Fruit fly (Drosophila melanogaster) whole organism, embryonic: ENCODE measurements around the gene rec.

ENCODE experiments used
- B-H1 ChIP-seq: fragments of 200-800 bp; sonication (Bioruptor generic); IDR thresholded peaks from 3 replicates; pipeline ENCODE4 v1.3.6; 2022; ENCODE audit warnings: missing biosample characterization, missing genetic modification characterization
- CG11247 ChIP-seq: fragments of 200-800 bp; sonication (Bioruptor generic); IDR thresholded peaks from 2 replicates; pipeline ENCODE4 v1.3.6; 2022; ENCODE audit warnings: missing biosample characterization, missing genetic modification characterization
- CG11456 ChIP-seq: fragments of 200-800 bp; sonication (Bioruptor generic); IDR thresholded peaks from 3 replicates; pipeline ENCODE4 v1.3.6; 2022; ENCODE audit warnings: missing biosample characterization, missing genetic modification characterization
- CG11560 ChIP-seq: fragments of 200-800 bp; sonication (Bioruptor generic); IDR thresholded peaks from 3 replicates; pipeline ENCODE4 v1.3.6; 2022; ENCODE audit warnings: missing biosample characterization, missing genetic modification characterization
- CG11695 ChIP-seq: fragments of 200-800 bp; sonication (Bioruptor generic); IDR thresholded peaks from 3 replicates; pipeline ENCODE4 v1.3.6; 2022; ENCODE audit warnings: missing biosample characterization, missing genetic modification characterization
- CG12744 ChIP-seq: fragments of 200-800 bp; sonication (Bioruptor generic); optimal IDR thresholded peaks from 2 replicates; lab custom pipeline; 2016; ENCODE audit warnings: missing biosample characterization, missing genetic modification characterization
- CG12769 ChIP-seq: fragments of 200-800 bp; sonication (Bioruptor generic); optimal IDR thresholded peaks from 2 replicates; lab custom pipeline; 2019; ENCODE audit warnings: missing biosample characterization, mild to moderate bottlenecking, missing genetic modification characterization, moderate library complexity
- CG12942 ChIP-seq: fragments of 200-800 bp; sonication (Bioruptor generic); optimal IDR thresholded peaks from 3 replicates; lab custom pipeline; 2016; ENCODE audit warnings: missing biosample characterization, missing genetic modification characterization
- CG15514 ChIP-seq: fragments of 200-800 bp; sonication (Bioruptor generic); optimal IDR thresholded peaks from 3 replicates; lab custom pipeline; 2017; ENCODE audit warnings: missing biosample characterization, missing genetic modification characterization, mild to moderate bottlenecking, moderate library complexity, missing genetic modification reagents
- CG17912 ChIP-seq: fragments of 200-800 bp; sonication (Bioruptor generic); optimal IDR thresholded peaks from 2 replicates; lab custom pipeline; 2018; ENCODE audit warnings: missing biosample characterization, mild to moderate bottlenecking, missing genetic modification characterization
- CG32767 ChIP-seq: fragments of 200-800 bp; sonication (Bioruptor generic); IDR thresholded peaks from 2 replicates; pipeline ENCODE4 v1.3.6; 2022; ENCODE audit warnings: missing biosample characterization, missing genetic modification characterization
- CG34224 ChIP-seq: fragments of 200-800 bp; sonication (Bioruptor generic); IDR thresholded peaks from 3 replicates; pipeline ENCODE4 v1.3.6; 2022; ENCODE audit warnings: missing biosample characterization, missing genetic modification characterization; ENCODE audit not compliant: partially characterized antibody
- CG4707 ChIP-seq: fragments of 200-800 bp; sonication (Bioruptor generic); optimal IDR thresholded peaks from 2 replicates; lab custom pipeline; 2018; ENCODE audit warnings: missing biosample characterization, mild to moderate bottlenecking, missing genetic modification characterization, moderate library complexity
- CG5180 ChIP-seq: fragments of 200-800 bp; sonication (Bioruptor generic); optimal IDR thresholded peaks from 3 replicates; lab custom pipeline; 2017; ENCODE audit warnings: missing biosample characterization, missing genetic modification characterization, mild to moderate bottlenecking, moderate library complexity, missing genetic modification reagents
- CG8944 ChIP-seq: fragments of 200-800 bp; sonication (Bioruptor generic); optimal IDR thresholded peaks from 3 replicates; lab custom pipeline; 2016; ENCODE audit warnings: missing biosample characterization, missing genetic modification characterization
- CG9876 ChIP-seq: fragments of 200-800 bp; sonication (Bioruptor generic); optimal IDR thresholded peaks from 2 replicates; lab custom pipeline; 2016; ENCODE audit warnings: missing biosample characterization, missing genetic modification characterization
- CG9932 ChIP-seq: fragments of 200-800 bp; sonication (Bioruptor generic); IDR thresholded peaks from 2 replicates; pipeline ENCODE4 v1.3.6; 2022; ENCODE audit warnings: missing biosample characterization, missing genetic modification characterization
- CTCF ChIP-seq: fragments of 200-800 bp; sonication (Bioruptor generic); optimal IDR thresholded peaks from 2 replicates; lab custom pipeline; 2017; ENCODE audit warnings: missing biosample characterization, mild to moderate bottlenecking, missing genetic modification characterization, moderate library complexity
- CoRest ChIP-seq: fragments of 200-800 bp; sonication (Bioruptor generic); optimal IDR thresholded peaks from 3 replicates; lab custom pipeline; 2018; ENCODE audit warnings: missing biosample characterization, mild to moderate bottlenecking, missing genetic modification characterization, moderate library complexity
- Eip74EF ChIP-seq, 2 experiments: fragments of 200-800 bp in 1 of 2; fragments of >200 bp in 1 of 2; sonication (Bioruptor generic) in 1 of 2; optimal IDR thresholded peaks; 2 replicates each; lab custom pipeline; 2017 to 2019; ENCODE audit warnings: missing biosample characterization in 2 of 2, missing genetic modification characterization in 2 of 2, mild to moderate bottlenecking in 1 of 2, moderate library complexity in 1 of 2
- Kr ChIP-seq: fragments of 200-800 bp; sonication (Bioruptor generic); optimal IDR thresholded peaks from 2 replicates; lab custom pipeline; 2017; ENCODE audit warnings: missing biosample characterization, mild to moderate bottlenecking, missing genetic modification characterization
- MESR4 ChIP-seq: fragments of 200-800 bp; sonication (Bioruptor generic); optimal IDR thresholded peaks from 2 replicates; lab custom pipeline; 2018; ENCODE audit warnings: missing biosample characterization, mild to moderate bottlenecking, missing genetic modification characterization, moderate library complexity
- Myb ChIP-seq: fragments of 200-800 bp; sonication (Bioruptor generic); optimal IDR thresholded peaks from 2 replicates; lab custom pipeline; 2016; ENCODE audit warnings: missing biosample characterization, missing genetic modification characterization
- Nf-YB ChIP-seq: fragments of 200-800 bp; sonication (Bioruptor generic); optimal IDR thresholded peaks from 3 replicates; lab custom pipeline; 2019; ENCODE audit warnings: missing biosample characterization, mild to moderate bottlenecking, missing genetic modification characterization, moderate library complexity
- NfI ChIP-seq: fragments of 200-800 bp; sonication (Bioruptor generic); optimal IDR thresholded peaks from 3 replicates; lab custom pipeline; 2018; ENCODE audit warnings: missing biosample characterization, mild to moderate bottlenecking, missing genetic modification characterization, moderate library complexity
- Six4 ChIP-seq: fragments of 200-800 bp; sonication (Bioruptor generic); optimal IDR thresholded peaks from 2 replicates; lab custom pipeline; 2016; ENCODE audit warnings: missing biosample characterization, missing genetic modification characterization
- Ssrp ChIP-seq: fragments of 200-800 bp; sonication (Bioruptor generic); optimal IDR thresholded peaks from 2 replicates; lab custom pipeline; 2018; ENCODE audit warnings: missing biosample characterization, mild to moderate bottlenecking, missing genetic modification characterization, moderate library complexity
- aop ChIP-seq: fragments of 200-800 bp; sonication (Bioruptor generic); IDR thresholded peaks from 2 replicates; pipeline ENCODE4 v1.3.6; 2022; ENCODE audit warnings: missing biosample characterization, missing genetic modification characterization
- ap ChIP-seq: fragments of 200-800 bp; sonication (Bioruptor generic); IDR thresholded peaks from 2 replicates; pipeline ENCODE4 v1.3.6; 2022; ENCODE audit warnings: missing biosample characterization, missing genetic modification characterization
- bab2 ChIP-seq: fragments of 200-800 bp; sonication (Bioruptor generic); optimal IDR thresholded peaks from 2 replicates; lab custom pipeline; 2016; ENCODE audit warnings: missing biosample characterization, missing genetic modification characterization
- bigmax ChIP-seq: fragments of 200-800 bp; sonication (Bioruptor generic); optimal IDR thresholded peaks from 2 replicates; lab custom pipeline; 2018; ENCODE audit warnings: missing biosample characterization, mild to moderate bottlenecking, missing genetic modification characterization
- cas ChIP-seq: fragments of 200-800 bp; sonication (Bioruptor generic); IDR thresholded peaks from 2 replicates; pipeline ENCODE4 v1.3.6; 2022; ENCODE audit warnings: missing biosample characterization, missing genetic modification characterization
- cato ChIP-seq: fragments of 200-800 bp; sonication (Bioruptor generic); optimal IDR thresholded peaks from 2 replicates; lab custom pipeline; 2016; ENCODE audit warnings: missing biosample characterization, missing genetic modification characterization, borderline replicate concordance
- crc ChIP-seq: fragments of 200-800 bp; sonication (Bioruptor generic); optimal IDR thresholded peaks from 2 replicates; lab custom pipeline; 2016; ENCODE audit warnings: missing biosample characterization, missing genetic modification characterization
- dmrt11E ChIP-seq: fragments of 200-800 bp; sonication (Bioruptor generic); optimal IDR thresholded peaks from 3 replicates; lab custom pipeline; 2018; ENCODE audit warnings: missing biosample characterization, mild to moderate bottlenecking, missing genetic modification characterization, moderate library complexity
- ewg ChIP-seq: fragments of 200-800 bp; sonication (Bioruptor generic); optimal IDR thresholded peaks from 3 replicates; lab custom pipeline; 2017; ENCODE audit warnings: mild to moderate bottlenecking, missing biosample characterization, missing genetic modification reagents, missing genetic modification characterization
- grn ChIP-seq: fragments of 200-800 bp; sonication (Bioruptor generic); optimal IDR thresholded peaks from 3 replicates; lab custom pipeline; 2017; ENCODE audit warnings: missing biosample characterization, missing genetic modification characterization
- gro ChIP-seq: fragments of 200-800 bp; sonication (Bioruptor generic); optimal IDR thresholded peaks from 2 replicates; lab custom pipeline; 2016; ENCODE audit warnings: missing biosample characterization, missing genetic modification characterization
- lmd ChIP-seq: fragments of 200-800 bp; sonication (Bioruptor generic); IDR thresholded peaks from 2 replicates; pipeline ENCODE4 v1.3.6; 2022; ENCODE audit warnings: missing biosample characterization, missing genetic modification characterization
- lov ChIP-seq, 2 experiments: fragments of 200-800 bp in 1 of 2; fragments of >200 bp in 1 of 2; sonication (Bioruptor generic) in 1 of 2; IDR thresholded peaks in 1 of 2; optimal IDR thresholded peaks in 1 of 2; 2 replicates in 1 of 2; 3 replicates in 1 of 2; pipeline versions ENCODE4 v1.3.6 to Lab custom; 2017 to 2022; ENCODE audit warnings: missing biosample characterization in 1 of 2, missing genetic modification characterization in 1 of 2
- mirr ChIP-seq: fragments of 200-800 bp; sonication (Bioruptor generic); optimal IDR thresholded peaks from 3 replicates; lab custom pipeline; 2018; ENCODE audit warnings: missing biosample characterization, mild to moderate bottlenecking, missing genetic modification characterization
- onecut ChIP-seq: fragments of 200-800 bp; sonication (Bioruptor generic); IDR thresholded peaks from 2 replicates; pipeline ENCODE4 v1.3.6; 2022; ENCODE audit warnings: missing biosample characterization, missing genetic modification characterization
- pum ChIP-seq: fragments of 200-800 bp; sonication (Bioruptor generic); optimal IDR thresholded peaks from 2 replicates; lab custom pipeline; 2016; ENCODE audit warnings: missing biosample characterization, missing genetic modification characterization
- ranshi ChIP-seq: fragments of 200-800 bp; sonication (Bioruptor generic); IDR thresholded peaks from 2 replicates; pipeline ENCODE4 v1.3.6; 2022; ENCODE audit warnings: missing biosample characterization, missing genetic modification characterization
- sob ChIP-seq: fragments of 200-800 bp; sonication (Bioruptor generic); IDR thresholded peaks from 2 replicates; pipeline ENCODE4 v1.3.6; 2022; ENCODE audit warnings: missing biosample characterization, missing genetic modification characterization
- toy ChIP-seq: fragments of 200-800 bp; sonication (Bioruptor generic); IDR thresholded peaks from 2 replicates; pipeline ENCODE4 v1.3.6; 2022; ENCODE audit warnings: missing biosample characterization, missing genetic modification characterization
- trem ChIP-seq: fragments of 200-800 bp; optimal IDR thresholded peaks from 3 replicates; lab custom pipeline; 2019; ENCODE audit warnings: missing biosample characterization, mild to moderate bottlenecking, missing genetic modification characterization, moderate library complexity
- trh ChIP-seq: fragments of 200-800 bp; sonication (Bioruptor generic); optimal IDR thresholded peaks from 2 replicates; lab custom pipeline; 2016; ENCODE audit warnings: missing biosample characterization, missing genetic modification characterization
- vfl ChIP-seq: fragments of 200-800 bp; sonication (Bioruptor generic); optimal IDR thresholded peaks from 2 replicates; lab custom pipeline; 2016; ENCODE audit warnings: missing biosample characterization, missing genetic modification characterization
- vvl ChIP-seq: fragments of 200-800 bp; sonication (Bioruptor generic); IDR thresholded peaks from 2 replicates; pipeline ENCODE4 v1.3.6; 2022; ENCODE audit warnings: missing biosample characterization, missing genetic modification characterization
- zfh1 ChIP-seq: fragments of 200-800 bp; sonication (Bioruptor generic); IDR thresholded peaks from 3 replicates; pipeline ENCODE4 v1.3.6; 2022; ENCODE audit warnings: missing biosample characterization, missing genetic modification characterization

Gene rec

DNA sequence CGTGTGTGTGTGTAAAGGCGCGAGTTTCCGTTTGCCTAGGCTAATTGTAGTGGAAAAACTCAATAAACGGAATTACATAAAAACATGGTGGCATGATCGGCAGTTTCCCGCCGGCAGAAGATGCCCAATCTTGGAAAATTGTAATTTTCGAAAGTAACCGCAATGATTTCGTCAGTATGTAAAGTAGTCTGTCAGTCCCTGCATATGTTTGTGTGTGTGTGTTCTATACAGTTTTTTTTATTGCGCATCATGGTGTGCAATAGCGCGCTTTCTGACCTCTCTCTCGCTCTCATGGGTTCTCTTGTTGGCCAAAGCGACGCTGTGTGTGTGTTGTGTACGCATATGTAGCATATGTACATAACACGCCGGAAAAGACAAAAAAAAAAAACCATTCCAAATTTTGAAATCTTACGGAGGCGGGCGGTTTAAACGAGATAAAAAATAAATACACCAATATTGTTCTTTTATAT, 38.1 kb downstream of the rec start (continued):
- no peak for TF ChIP-seq CG12744 (GFP tag; lab: Kevin White, UChicago)
- peak in 1 of 2 experiments; percentile 92 for TF ChIP-seq Eip74EF (GFP tag; optimal IDR thresholded peaks at IDR 0.05; lab: Kevin White, UChicago)
- TF ChIP-seq cato: no peak
- TF ChIP-seq ranshi (GFP tag; lab: Robert Waterston, UW): peak; percentile 35; the same call in 1 of the 2 replicates
- TF ChIP-seq vvl (GFP tag; lab: Robert Waterston, UW): peak; percentile 52
- no peak for TF ChIP-seq toy (GFP tag; lab: Robert Waterston, UW)
- peak; percentile 26; the same call in 1 of the 3 replicates for TF ChIP-seq B-H1
- TF ChIP-seq CG9932 (GFP tag; lab: Robert Waterston, UW): peak; percentile 34; the same call in 1 of the 2 replicates
- TF ChIP-seq trem (tag; lab: Kevin White, UChicago): peak; percentile 5
- TF ChIP-seq CG5180 (GFP tag; lab: Kevin White, UChicago): peak; percentile 43
- no peak for TF ChIP-seq lov (optimal IDR thresholded peaks at IDR 0.05; lab: Kevin White, UChicago)
- no peak for TF ChIP-seq lov (GFP tag; IDR thresholded peaks at IDR 0.05; lab: Robert Waterston, UW)
- no peak for TF ChIP-seq Myb
- no peak for TF ChIP-seq bab2 (GFP tag; lab: Kevin White, UChicago)
- no peak for TF ChIP-seq ap (GFP tag; lab: Robert Waterston, UW)
- peak; percentile 15 for TF ChIP-seq CoRest (tag; lab: Kevin White, UChicago)
- peak; percentile 35; the same call in 1 of the 2 replicates for TF ChIP-seq onecut (GFP tag; lab: Robert Waterston, UW)
- TF ChIP-seq trh (GFP tag; lab: Kevin White, UChicago): no peak
- peak; percentile 67; the same call in 1 of the 2 replicates for TF ChIP-seq CG32767 (GFP tag; lab: Robert Waterston, UW)
- TF ChIP-seq dmrt11E (tag; lab: Kevin White, UChicago): no peak
- TF ChIP-seq CG11456 (GFP tag; lab: Robert Waterston, UW): 0 out of 3 replicates have a peak, but pooled peaks have one; percentile 4
- no peak for TF ChIP-seq CG34224
- peak; percentile 47 for TF ChIP-seq CG12942 (GFP tag; lab: Kevin White, UChicago)
- peak; percentile 45 for TF ChIP-seq CG15514 (GFP tag; lab: Kevin White, UChicago)
- TF ChIP-seq vfl: peak; percentile 4
- peak; percentile 59 for TF ChIP-seq sob (GFP tag; lab: Robert Waterston, UW)
- TF ChIP-seq CG12769 (tag; lab: Kevin White, UChicago): no peak
- peak; percentile 53 for TF ChIP-seq ewg (GFP tag; lab: Kevin White, UChicago)
- no peak for TF ChIP-seq pum (GFP tag; lab: Kevin White, UChicago)
- no peak for TF ChIP-seq Nf-YB
- peak; percentile 55 for TF ChIP-seq gro
- 0 out of 3 replicates have a peak, but pooled peaks have one; percentile 56 for TF ChIP-seq CG11695 (GFP tag; lab: Robert Waterston, UW)
- no peak for TF ChIP-seq Six4
- no peak for TF ChIP-seq crc (GFP tag; lab: Kevin White, UChicago)
- TF ChIP-seq lmd (GFP tag; lab: Robert Waterston, UW): no peak; the same call in 1 of the 2 replicates
- TF ChIP-seq CG11247 (GFP tag; lab: Robert Waterston, UW): peak; percentile 60; the same call in 1 of the 2 replicates
- TF ChIP-seq CG4707: no peak
- peak; percentile 42 for TF ChIP-seq NfI
- no peak for TF ChIP-seq cas (GFP tag; lab: Robert Waterston, UW)
- TF ChIP-seq aop (GFP tag; lab: Robert Waterston, UW): no peak
- no peak for TF ChIP-seq CG8944 (GFP tag; lab: Kevin White, UChicago)
- no peak for TF ChIP-seq CTCF
- no peak for TF ChIP-seq Kr (GFP tag; lab: Kevin White, UChicago)
- TF ChIP-seq zfh1 (GFP tag; lab: Robert Waterston, UW): 0 out of 3 replicates have a peak, but pooled peaks have one; percentile 32
- peak; percentile 71 for TF ChIP-seq CG17912
- TF ChIP-seq Ssrp (tag; lab: Kevin White, UChicago): no peak
- TF ChIP-seq MESR4: peak; percentile 25
- no peak for TF ChIP-seq CG11560 (tag; lab: Robert Waterston, UW)
- no peak for TF ChIP-seq bigmax (GFP tag; lab: Kevin White, UChicago)
- no peak for TF ChIP-seq grn (GFP tag; lab: Kevin White, UChicago)
- TF ChIP-seq CG9876 (GFP tag; lab: Kevin White, UChicago): no peak
- peak; percentile 65 for TF ChIP-seq mirr (GFP tag; lab: Kevin White, UChicago)
